Fruit fly (Drosophila melanogaster): ENCODE results near the gene CG16986.
A peak's percentile ranks its signal among the peaks of the same experiment; 100 is the strongest.

The CG16986 gene

DNA sequence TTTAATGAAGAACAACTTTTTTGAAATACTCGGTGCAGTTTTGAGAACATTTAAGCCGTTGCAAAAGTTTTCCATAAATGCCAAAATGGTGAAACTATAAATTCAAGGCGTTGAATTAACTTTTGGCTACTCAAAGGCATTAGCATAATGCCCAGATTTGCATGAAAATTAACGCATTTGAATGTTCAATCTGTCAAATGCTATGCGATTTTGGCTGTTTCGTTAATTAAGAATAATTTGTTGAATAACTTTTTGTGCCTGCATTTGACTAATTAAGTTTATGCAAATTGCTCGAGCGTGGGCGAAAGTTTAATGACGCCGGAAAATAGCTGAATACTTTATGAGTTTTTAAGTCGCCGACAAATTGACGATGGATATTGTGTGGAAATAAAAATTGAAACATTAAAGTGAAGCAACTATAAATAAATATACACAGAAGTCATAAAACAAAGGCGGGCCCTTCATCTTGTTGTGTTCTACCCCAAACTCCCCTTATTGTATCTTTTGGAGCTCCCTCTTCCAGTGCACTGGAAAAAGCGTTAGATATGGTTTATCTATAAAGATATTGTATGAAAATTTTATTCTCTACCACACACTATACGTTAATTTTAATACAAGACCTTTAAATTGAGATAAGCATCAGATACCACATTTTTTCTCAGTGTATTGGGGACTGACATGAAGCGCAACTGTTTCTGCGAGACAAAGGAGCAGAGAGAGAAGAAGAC is 47.9 kb upstream of the CG16986 start (continued):
- TF ChIP-seq wdn (GFP tag; IDR thresholded peaks at IDR 0.05), result peak; percentile 41; the same call in 1 of the 2 replicates
- TF ChIP-seq Antp (GFP tag; optimal IDR thresholded peaks at IDR 0.05), result peak; percentile 17
- TF ChIP-seq CG10543 (GFP tag; optimal IDR thresholded peaks at IDR 0.05), result no peak
- TF ChIP-seq kah (GFP tag; optimal IDR thresholded peaks at IDR 0.05), result peak; percentile 50
- no peak for TF ChIP-seq lov (optimal IDR thresholded peaks at IDR 0.05)
- TF ChIP-seq lov (GFP tag; IDR thresholded peaks at IDR 0.05), result no peak
- peak; percentile 6 for TF ChIP-seq CG3065 (GFP tag; optimal IDR thresholded peaks at IDR 0.05)
- TF ChIP-seq Max (GFP tag; optimal IDR thresholded peaks at IDR 0.05), result peak; percentile 40
- no peak for TF ChIP-seq gfzf (GFP tag; optimal IDR thresholded peaks at IDR 0.05)
- TF ChIP-seq fd96Cb (tag; optimal IDR thresholded peaks at IDR 0.05), result peak; percentile 74
- no peak for TF ChIP-seq dimm (GFP tag; IDR thresholded peaks at IDR 0.05)
- peak; percentile 70 for TF ChIP-seq CG30403 (GFP tag; optimal IDR thresholded peaks at IDR 0.05)
- TF ChIP-seq Atf3 (GFP tag; optimal IDR thresholded peaks at IDR 0.05), result peak; percentile 32
- peak; percentile 58 for TF ChIP-seq Six4 (GFP tag; optimal IDR thresholded peaks at IDR 0.05)
- TF ChIP-seq Ssrp (tag; optimal IDR thresholded peaks at IDR 0.05), result peak; percentile 77
- TF ChIP-seq lilli (GFP tag; optimal IDR thresholded peaks at IDR 0.05), result peak; percentile 49
- TF ChIP-seq CG7372 (GFP tag; IDR thresholded peaks at IDR 0.05), result 0 out of 2 replicates have a peak, but pooled peaks have one; percentile 29
- TF ChIP-seq grau (tag; optimal IDR thresholded peaks at IDR 0.05), result peak; percentile 68
- TF ChIP-seq eyg (GFP tag; optimal IDR thresholded peaks at IDR 0.05), result peak; percentile 10
- TF ChIP-seq hth (optimal IDR thresholded peaks at IDR 0.05), result no peak
- TF ChIP-seq CG30431 (GFP tag; optimal IDR thresholded peaks at IDR 0.05), result peak; percentile 37
- TF ChIP-seq Camta (GFP tag; optimal IDR thresholded peaks at IDR 0.05), result peak; percentile 65
- TF ChIP-seq twi (tag; optimal IDR thresholded peaks at IDR 0.05), result peak; percentile 40
- no peak for TF ChIP-seq CG9797 (GFP tag; optimal IDR thresholded peaks at IDR 0.05)
- peak; percentile 13; the same call in 1 of the 3 replicates for TF ChIP-seq Dbx (GFP tag; IDR thresholded peaks at IDR 0.05)
- peak; percentile 46 for TF ChIP-seq CG33213 (GFP tag; optimal IDR thresholded peaks at IDR 0.05)
- TF ChIP-seq dysf (GFP tag; IDR thresholded peaks at IDR 0.05), result peak; percentile 61; the same call in 2 of the 3 replicates
- peak; percentile 34; the same call in 1 of the 3 replicates for TF ChIP-seq B-H1 (GFP tag; IDR thresholded peaks at IDR 0.05)
- TF ChIP-seq CG12769 (tag; optimal IDR thresholded peaks at IDR 0.05), result peak; percentile 27
- peak; percentile 15 for TF ChIP-seq CG9609 (GFP tag; optimal IDR thresholded peaks at IDR 0.05)
- peak in 1 of 2 experiments; percentile 56 for TF ChIP-seq eve (GFP tag; optimal IDR thresholded peaks at IDR 0.05)
- peak; percentile 74 for TF ChIP-seq chm (GFP tag; IDR thresholded peaks at IDR 0.05)
- TF ChIP-seq CG9437 (GFP tag; optimal IDR thresholded peaks at IDR 0.05), result peak; percentile 43
- peak; percentile 39 for TF ChIP-seq zen (tag; optimal IDR thresholded peaks at IDR 0.05)
- TF ChIP-seq yki (optimal IDR thresholded peaks at IDR 0.05), result no peak
- peak; percentile 69 for TF ChIP-seq CG4820 (GFP tag; optimal IDR thresholded peaks at IDR 0.05)
- no peak for TF ChIP-seq wek (GFP tag; optimal IDR thresholded peaks at IDR 0.05)
- no peak for TF ChIP-seq Hr39 (optimal IDR thresholded peaks at IDR 0.05)
- TF ChIP-seq CG12942 (GFP tag; optimal IDR thresholded peaks at IDR 0.05), result peak; percentile 45
- TF ChIP-seq az2 (GFP tag; optimal IDR thresholded peaks at IDR 0.05), result peak; percentile 70
- TF ChIP-seq CG10959 (GFP tag; IDR thresholded peaks at IDR 0.05), result peak; percentile 56; the same call in 1 of the 2 replicates
- peak; percentile 81 for TF ChIP-seq Blimp-1 (GFP tag; optimal IDR thresholded peaks at IDR 0.05)
- TF ChIP-seq CG10267 (tag; optimal IDR thresholded peaks at IDR 0.05), result peak; percentile 78
- peak; percentile 51 for TF ChIP-seq CG7786 (GFP tag; optimal IDR thresholded peaks at IDR 0.05)
- peak; percentile 63; the same call in 1 of the 3 replicates for TF ChIP-seq tgo (GFP tag; IDR thresholded peaks at IDR 0.05)
- peak; percentile 40 for TF ChIP-seq Fer3 (tag; optimal IDR thresholded peaks at IDR 0.05)
- peak; percentile 72 for TF ChIP-seq CG7839 (tag; optimal IDR thresholded peaks at IDR 0.05)
- peak; percentile 48 for TF ChIP-seq jing (GFP tag; optimal IDR thresholded peaks at IDR 0.05)
- peak; percentile 28 for TF ChIP-seq Jarid2 (GFP tag; optimal IDR thresholded peaks at IDR 0.05)
- peak; percentile 70; the same call in 1 of the 2 replicates for TF ChIP-seq ara (GFP tag; IDR thresholded peaks at IDR 0.05)
- TF ChIP-seq HLH54F (GFP tag; optimal IDR thresholded peaks at IDR 0.05), result peak; percentile 51

Data from whole organism, embryonic.